Fruit fly (Drosophila melanogaster) Kc167 (cell line): ENCODE measurements around the gene CG15564.

ENCODE experiments used
- Myc ChIP-seq: fragments of >200 bp; optimal IDR thresholded peaks from 2 replicates; lab custom pipeline; 2017; ENCODE audit warnings: missing external identifiers
- h ChIP-seq: fragments of >200 bp; optimal IDR thresholded peaks from 3 replicates; lab custom pipeline; 2018; ENCODE audit warnings: missing external identifiers
- psq ChIP-seq: fragments of >200 bp; optimal IDR thresholded peaks from 2 replicates; lab custom pipeline; 2017; ENCODE audit warnings: missing external identifiers

- TF ChIP-seq h (lab: Kevin White, UChicago) (no peak), Myc (lab: Kevin White, UChicago) (no peak), psq (lab: Kevin White, UChicago) (no peak)
Measured at dm6 chr3R:31251130-31251770, 16.1 kb upstream of the CG15564 start.
